Worm (Caenorhabditis elegans): ENCODE measurements around the gene Y57E12B.10.

Gene Y57E12B.10

DNA sequence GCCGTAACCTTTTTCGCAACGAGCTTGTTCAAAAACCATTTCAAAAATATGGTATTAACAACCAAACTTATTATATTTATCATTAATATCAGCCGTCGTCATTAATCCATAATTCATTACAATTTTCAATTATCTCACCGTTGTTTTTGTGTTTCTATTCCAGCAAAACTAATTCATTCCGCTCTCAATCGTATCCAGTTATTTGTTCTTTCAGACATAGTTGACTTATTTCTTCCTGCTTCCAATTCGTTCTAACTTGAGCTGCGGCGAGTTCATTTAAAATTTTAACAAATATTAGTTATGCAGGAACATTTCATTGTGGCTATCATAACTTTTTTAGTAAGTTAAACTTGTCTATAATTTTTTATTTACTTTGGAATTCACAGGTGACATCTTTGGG lies 40.3 kb upstream of the Y57E12B.10 start, which contains the start of gene srx-16:
Gene srx-16 (plus strand): TSS at position 301 of the 400 bp plus-strand sequence.
- TF ChIP-seq lin-35 (GFP tag; optimal IDR thresholded peaks at IDR 0.05): no peak
- TF ChIP-seq pax-3 (tag; optimal IDR thresholded peaks at IDR 0.05): no peak
- no peak for TF ChIP-seq hlh-17 (GFP tag; optimal IDR thresholded peaks at IDR 0.05; ENCODE audit: borderline replicate concordance)
- TF ChIP-seq fkh-10 (GFP tag; optimal IDR thresholded peaks at IDR 0.05): no peak
- TF ChIP-seq nhr-84 (tag; optimal IDR thresholded peaks at IDR 0.05): no peak
- no peak for TF ChIP-seq alr-1 (tag; optimal IDR thresholded peaks at IDR 0.05; ENCODE audit: borderline replicate concordance)
- no peak for TF ChIP-seq C04F5.9 (tag; optimal IDR thresholded peaks at IDR 0.05)
- no peak for TF ChIP-seq nhr-71 (tag; optimal IDR thresholded peaks at IDR 0.05)
- no peak for TF ChIP-seq mef-2 (tag; optimal IDR thresholded peaks at IDR 0.05)
- TF ChIP-seq tlp-1 (tag; optimal IDR thresholded peaks at IDR 0.05): no peak
- TF ChIP-seq nhr-237 (tag; optimal IDR thresholded peaks at IDR 0.05): no peak
- no peak for TF ChIP-seq snpc-4 (tag; optimal IDR thresholded peaks at IDR 0.05)
- no peak for TF ChIP-seq unc-86 (tag; optimal IDR thresholded peaks at IDR 0.05)
- TF ChIP-seq blmp-1 (tag; optimal IDR thresholded peaks at IDR 0.05): no peak
- no peak for TF ChIP-seq lin-14 (GFP tag; optimal IDR thresholded peaks at IDR 0.05)

DNA sequence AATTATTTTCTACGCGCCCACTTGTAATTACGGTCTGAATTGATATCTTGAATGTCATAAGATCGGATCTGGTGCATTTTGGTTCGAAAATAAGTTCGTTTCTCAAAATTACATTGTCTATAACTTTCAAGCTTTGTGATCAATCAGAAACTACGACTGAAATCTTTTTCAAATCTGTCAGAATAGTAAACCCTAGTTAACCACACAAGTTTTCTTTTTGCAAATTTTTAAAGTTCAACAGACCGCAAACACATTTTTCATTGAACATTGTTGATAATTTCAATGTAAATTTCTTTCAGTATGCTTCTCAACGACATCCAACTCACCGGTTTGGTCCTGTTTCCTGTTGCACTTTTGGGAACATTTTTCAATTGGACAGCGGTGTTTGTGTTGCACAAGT lies 35.8 kb upstream of the Y57E12B.10 start, which contains the start of gene srx-59:
Gene srx-59 (plus strand): TSS at position 301 of the 400 bp plus-strand sequence.
- TF ChIP-seq mab-9 (GFP tag; IDR thresholded peaks at IDR 0.05) (no peak), snu-23 (GFP tag; optimal IDR thresholded peaks at IDR 0.05) (no peak), nhr-12 (tag; optimal IDR thresholded peaks at IDR 0.05) (no peak), ceh-82 (tag; optimal IDR thresholded peaks at IDR 0.05) (no peak)

DNA sequence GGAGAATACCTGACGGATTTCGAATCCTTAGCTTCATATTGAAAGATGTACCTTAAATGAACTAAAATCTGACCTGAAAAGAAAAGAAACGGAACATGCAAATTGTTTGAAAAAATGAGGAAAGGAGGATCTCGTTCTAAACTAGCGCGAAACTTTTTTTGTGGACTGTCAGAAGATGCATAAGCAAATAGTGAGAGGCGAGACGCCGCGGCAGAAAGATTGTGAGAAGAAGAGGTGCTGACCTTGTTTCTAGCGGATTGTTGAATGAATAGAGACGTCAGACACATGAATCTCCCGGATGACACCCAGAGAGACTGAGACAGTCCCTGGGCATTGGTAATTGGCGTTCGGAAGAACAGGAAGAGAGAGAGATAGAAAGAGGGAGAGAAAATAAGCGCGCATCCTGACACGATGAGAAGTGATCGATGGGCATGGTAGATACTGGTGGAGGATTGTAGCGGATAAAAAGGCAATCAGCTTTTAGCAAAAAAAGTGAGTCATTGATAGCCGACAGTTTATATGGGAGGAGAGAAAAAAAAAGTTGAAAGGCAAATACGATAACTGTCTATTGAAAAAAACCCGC lies 34.3 kb upstream of the Y57E12B.10 start, which contains the start of gene ptr-15:
Gene ptr-15 (minus strand): TSS at position 51 of the 583 bp plus-strand sequence.
- TF ChIP-seq efl-1 (optimal IDR thresholded peaks at IDR 0.05) (no peak), efl-1 (GFP tag; optimal IDR thresholded peaks at IDR 0.05 in 1 of 2) (peak in 1 of 2 experiments; percentile 60), blmp-1 (tag; optimal IDR thresholded peaks at IDR 0.05) (peak; percentile 74), mef-2 (tag; optimal IDR thresholded peaks at IDR 0.05) (no peak)

DNA sequence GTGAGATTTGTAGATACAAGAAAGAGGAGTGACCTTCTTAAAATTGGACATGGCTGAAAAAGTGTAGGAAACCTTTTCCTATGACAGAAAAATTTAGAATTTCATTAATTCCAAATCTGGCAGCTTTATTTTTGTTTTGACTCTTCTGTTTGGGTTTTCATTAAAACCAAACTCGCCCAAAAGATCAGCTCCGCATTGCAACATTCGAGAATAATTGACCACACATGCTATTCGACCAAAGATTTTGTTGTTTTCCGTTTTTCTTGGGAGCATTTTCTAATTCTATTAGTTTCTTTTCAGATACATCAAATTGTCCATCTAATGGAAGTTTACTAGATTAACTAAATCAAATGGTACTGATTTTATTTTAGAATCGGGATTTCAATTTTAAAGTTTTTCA lies 20.5 kb upstream of the Y57E12B.10 start, which contains the start of gene mec-1:
Gene mec-1 (plus strand): TSS at position 301 of the 400 bp plus-strand sequence.
- no peak for TF ChIP-seq unc-98 (GFP tag; IDR thresholded peaks at IDR 0.05)
- TF ChIP-seq nhr-28 (tag; optimal IDR thresholded peaks at IDR 0.05): no peak
- TF ChIP-seq dsc-1 (tag; optimal IDR thresholded peaks at IDR 0.05): peak; percentile 10
- TF ChIP-seq ceh-8 (GFP tag; optimal IDR thresholded peaks at IDR 0.05): no peak
- no peak for TF ChIP-seq isw-1 (GFP tag; IDR thresholded peaks at IDR 0.05)
- TF ChIP-seq snpc-4 (tag; optimal IDR thresholded peaks at IDR 0.05): no peak
- no peak for TF ChIP-seq nhr-237 (tag; optimal IDR thresholded peaks at IDR 0.05)
- no peak for TF ChIP-seq ets-5 (GFP tag; IDR thresholded peaks at IDR 0.05)
- TF ChIP-seq nhr-85 (tag): no peak

DNA sequence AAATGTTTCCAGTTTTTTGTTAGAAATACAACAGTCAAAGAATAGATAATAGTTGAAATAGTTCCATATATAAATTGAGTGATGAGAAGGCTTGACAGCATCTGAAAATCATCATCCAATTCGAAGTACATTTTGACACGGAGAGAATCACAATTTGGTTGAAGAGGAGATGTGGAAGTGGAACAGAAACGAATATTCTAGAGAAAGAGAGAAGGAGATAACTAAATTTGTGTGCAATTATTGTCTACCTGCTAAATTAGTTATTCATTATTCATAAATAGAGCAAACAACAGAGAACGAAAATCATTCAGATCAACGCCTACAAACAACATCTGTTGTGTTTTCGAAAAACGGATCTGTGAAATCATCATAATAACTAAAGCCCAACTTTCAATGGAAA lies 18.0 kb upstream of the Y57E12B.10 start, which contains the start of gene srg-31:
Gene srg-31 (minus strand): TSS at position 101 of the 400 bp plus-strand sequence.
- TF ChIP-seq tbx-2 (tag; optimal IDR thresholded peaks at IDR 0.05) (no peak), skn-1 (tag; optimal IDR thresholded peaks at IDR 0.05) (no peak), pqm-1 (tag; optimal IDR thresholded peaks at IDR 0.05) (no peak), elt-3 (tag; optimal IDR thresholded peaks at IDR 0.05) (no peak), isw-1 (GFP tag; IDR thresholded peaks at IDR 0.05) (no peak), ces-1 (GFP tag; optimal IDR thresholded peaks at IDR 0.05) (no peak)

DNA sequence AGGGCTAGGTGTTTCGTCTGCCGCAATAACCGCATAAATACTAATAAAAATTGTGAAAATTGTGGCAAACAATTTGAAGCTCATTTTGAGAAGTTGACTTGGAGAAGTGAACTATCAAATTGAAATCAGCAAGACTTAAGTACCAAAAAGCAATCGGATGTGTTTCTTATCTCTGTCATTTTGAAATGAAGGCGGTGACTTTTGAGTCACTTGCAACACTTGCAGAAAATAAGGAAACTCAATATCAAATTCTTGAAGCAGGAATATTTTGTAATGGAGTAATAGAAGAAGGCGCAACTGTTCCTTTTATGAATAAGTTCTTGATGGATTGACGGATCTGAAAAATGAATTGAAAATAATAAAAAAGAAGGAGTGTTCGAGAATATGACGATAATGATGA lies 15.5 kb upstream of the Y57E12B.10 start, which contains the start of gene T07H8.11:
Gene T07H8.11 (minus strand): TSS at position 101 of the 400 bp plus-strand sequence.
- no peak for TF ChIP-seq ama-1 (optimal IDR thresholded peaks at IDR 0.05)
- TF ChIP-seq Y116A8C.19 (tag; optimal IDR thresholded peaks at IDR 0.05; ENCODE audit: borderline replicate concordance): no peak
- TF ChIP-seq nhr-11 (tag; optimal IDR thresholded peaks at IDR 0.05): no peak
- TF ChIP-seq egl-13 (tag; optimal IDR thresholded peaks at IDR 0.05): no peak
- no peak for TF ChIP-seq nhr-12 (tag; optimal IDR thresholded peaks at IDR 0.05)
- TF ChIP-seq elt-2 (tag; optimal IDR thresholded peaks at IDR 0.05): no peak
- no peak for TF ChIP-seq F16B12.6 (tag; optimal IDR thresholded peaks at IDR 0.05)
